Fruit fly (Drosophila melanogaster) whole organism, embryonic: ENCODE data around the gene CHOp24.

ENCODE experiments used
- Antp ChIP-seq: fragments of 200-800 bp; sonication (Bioruptor generic); optimal IDR thresholded peaks from 3 replicates; lab custom pipeline; 2016; ENCODE audit warnings: missing biosample characterization, missing genetic modification characterization
- Atf3 ChIP-seq: fragments of 200-800 bp; sonication (Bioruptor generic); optimal IDR thresholded peaks from 3 replicates; lab custom pipeline; 2016; ENCODE audit warnings: missing biosample characterization, missing genetic modification characterization
- BEAF-32 ChIP-seq: fragments of 200-800 bp; sonication (Bioruptor generic); optimal IDR thresholded peaks from 3 replicates; lab custom pipeline; 2017; ENCODE audit warnings: missing biosample characterization, missing genetic modification characterization, mild to moderate bottlenecking, moderate library complexity, missing genetic modification reagents
- CG10147 ChIP-seq: fragments of 200-800 bp; sonication (Bioruptor generic); optimal IDR thresholded peaks from 2 replicates; lab custom pipeline; 2019; ENCODE audit warnings: missing biosample characterization, mild to moderate bottlenecking, missing genetic modification characterization, moderate library complexity
- CG10366 ChIP-seq: fragments of 200-800 bp; sonication (Bioruptor generic); IDR thresholded peaks from 2 replicates; pipeline ENCODE4 v1.3.6; 2022; ENCODE audit warnings: missing biosample characterization, missing genetic modification characterization
- CG11723 ChIP-seq: fragments of 200-800 bp; sonication (Bioruptor generic); optimal IDR thresholded peaks from 2 replicates; lab custom pipeline; 2017; ENCODE audit warnings: missing biosample characterization, mild to moderate bottlenecking, missing genetic modification characterization
- CG12155 ChIP-seq: fragments of 200-800 bp; sonication (Bioruptor generic); optimal IDR thresholded peaks from 3 replicates; lab custom pipeline; 2016; ENCODE audit warnings: missing biosample characterization, missing genetic modification characterization
- CG12391 ChIP-seq: fragments of 200-800 bp; sonication (Bioruptor generic); optimal IDR thresholded peaks from 3 replicates; lab custom pipeline; 2018; ENCODE audit warnings: missing biosample characterization, mild to moderate bottlenecking, missing genetic modification characterization, moderate library complexity
- CG14014 ChIP-seq: fragments of 200-800 bp; sonication (Bioruptor generic); IDR thresholded peaks from 2 replicates; pipeline ENCODE4 v1.3.6; 2022; ENCODE audit warnings: missing biosample characterization, missing genetic modification characterization
- CG1602 ChIP-seq: fragments of 200-800 bp; sonication (Bioruptor generic); optimal IDR thresholded peaks from 3 replicates; lab custom pipeline; 2016; ENCODE audit warnings: missing biosample characterization, missing genetic modification characterization
- CG17361 ChIP-seq: fragments of 200-800 bp; sonication (Bioruptor generic); IDR thresholded peaks from 3 replicates; pipeline ENCODE4 v1.3.6; 2022; ENCODE audit warnings: missing biosample characterization, missing genetic modification characterization
- CG1832 ChIP-seq: fragments of 200-800 bp; sonication (Bioruptor generic); optimal IDR thresholded peaks from 2 replicates; lab custom pipeline; 2017; ENCODE audit warnings: missing biosample characterization, mild to moderate bottlenecking, missing genetic modification characterization, inconsistent platforms
- CG18619 ChIP-seq: fragments of 200-800 bp; sonication (Bioruptor generic); optimal IDR thresholded peaks from 3 replicates; lab custom pipeline; 2017; ENCODE audit warnings: missing biosample characterization, mild to moderate bottlenecking, missing genetic modification characterization
- CG30020 ChIP-seq: fragments of 200-800 bp; optimal IDR thresholded peaks from 2 replicates; lab custom pipeline; 2019; ENCODE audit warnings: missing biosample characterization, mild to moderate bottlenecking, missing genetic modification characterization, moderate library complexity
- CG30403 ChIP-seq: fragments of 200-800 bp; sonication (Bioruptor generic); optimal IDR thresholded peaks from 3 replicates; lab custom pipeline; 2016; ENCODE audit warnings: missing biosample characterization, missing genetic modification characterization
- CG33213 ChIP-seq: fragments of 200-800 bp; sonication (Bioruptor generic); optimal IDR thresholded peaks from 3 replicates; lab custom pipeline; 2016; ENCODE audit warnings: missing biosample characterization, missing genetic modification characterization
- CG3407 ChIP-seq: fragments of 200-800 bp; sonication (Bioruptor generic); optimal IDR thresholded peaks from 2 replicates; lab custom pipeline; 2018; ENCODE audit warnings: missing biosample characterization, mild to moderate bottlenecking, missing genetic modification characterization
- CG43689 ChIP-seq: fragments of 200-800 bp; sonication (Bioruptor generic); IDR thresholded peaks from 2 replicates; pipeline ENCODE4 v1.3.6; 2022; ENCODE audit warnings: missing biosample characterization, missing genetic modification characterization
- CG4424 ChIP-seq: fragments of 200-800 bp; sonication (Bioruptor generic); optimal IDR thresholded peaks from 3 replicates; lab custom pipeline; 2016; ENCODE audit warnings: missing biosample characterization, missing genetic modification characterization
- CG4617 ChIP-seq: fragments of 200-800 bp; sonication (Bioruptor generic); optimal IDR thresholded peaks from 3 replicates; lab custom pipeline; 2016; ENCODE audit warnings: missing biosample characterization, missing genetic modification characterization, borderline replicate concordance
- CG6765 ChIP-seq: fragments of 200-800 bp; sonication (Bioruptor generic); optimal IDR thresholded peaks from 3 replicates; lab custom pipeline; 2017; ENCODE audit warnings: missing biosample characterization, mild to moderate bottlenecking, missing genetic modification characterization
- CG6854 ChIP-seq: fragments of 200-800 bp; sonication (Bioruptor generic); optimal IDR thresholded peaks from 3 replicates; lab custom pipeline; 2017; ENCODE audit warnings: missing biosample characterization, mild to moderate bottlenecking, missing genetic modification characterization
- CG7786 ChIP-seq: fragments of 200-800 bp; sonication (Bioruptor generic); optimal IDR thresholded peaks from 2 replicates; lab custom pipeline; 2016; ENCODE audit warnings: missing biosample characterization, missing genetic modification characterization
- CG8924 ChIP-seq: fragments of 200-800 bp; optimal IDR thresholded peaks from 3 replicates; lab custom pipeline; 2019; ENCODE audit warnings: missing biosample characterization, mild to moderate bottlenecking, missing genetic modification characterization, moderate library complexity
- CG9609 ChIP-seq: fragments of 200-800 bp; sonication (Bioruptor generic); optimal IDR thresholded peaks from 3 replicates; lab custom pipeline; 2016; ENCODE audit warnings: missing biosample characterization, missing genetic modification characterization
- Chrac-16 ChIP-seq: fragments of 200-800 bp; sonication (Bioruptor generic); optimal IDR thresholded peaks from 3 replicates; lab custom pipeline; 2016; ENCODE audit warnings: missing biosample characterization, missing genetic modification characterization
- D ChIP-seq, 2 experiments: fragments of 200-800 bp in 1 of 2; fragments of >200 bp in 1 of 2; sonication (Bioruptor generic) in 1 of 2; optimal IDR thresholded peaks; 2 replicates in 1 of 2; 3 replicates in 1 of 2; lab custom pipeline; 2017; ENCODE audit warnings: mild to moderate bottlenecking in 1 of 2, missing biosample characterization in 1 of 2, missing genetic modification characterization in 1 of 2, missing genetic modification reagents in 1 of 2
- Dad ChIP-seq: fragments of 200-800 bp; sonication (Bioruptor generic); optimal IDR thresholded peaks from 3 replicates; lab custom pipeline; 2016; ENCODE audit warnings: missing biosample characterization, missing genetic modification characterization
- Doc3 ChIP-seq: fragments of 200-800 bp; sonication (Bioruptor generic); IDR thresholded peaks from 3 replicates; pipeline ENCODE4 v1.3.6; 2022; ENCODE audit warnings: missing biosample characterization, missing genetic modification characterization; ENCODE audit not compliant: partially characterized antibody
- Hr3 ChIP-seq: fragments of 200-800 bp; sonication (Bioruptor generic); optimal IDR thresholded peaks from 3 replicates; lab custom pipeline; 2016; ENCODE audit warnings: missing biosample characterization, missing genetic modification characterization
- Hr51 ChIP-seq, 2 experiments: fragments of 200-800 bp; sonication (Bioruptor generic); optimal IDR thresholded peaks; 2 replicates in 1 of 2; 3 replicates in 1 of 2; lab custom pipeline; 2016 to 2018; ENCODE audit warnings: missing biosample characterization in 2 of 2, missing genetic modification characterization in 2 of 2, mild to moderate bottlenecking in 1 of 2, moderate library complexity in 1 of 2
- Hr78 ChIP-seq, 2 experiments: fragments of 200-800 bp in 1 of 2; fragments of >200 bp in 1 of 2; sonication (Bioruptor generic) in 1 of 2; optimal IDR thresholded peaks; 2 replicates each; lab custom pipeline; 2017 to 2019; ENCODE audit warnings: missing biosample characterization in 2 of 2, missing genetic modification characterization in 2 of 2, mild to moderate bottlenecking in 1 of 2, moderate library complexity in 1 of 2
- Med ChIP-seq: fragments of 200-800 bp; sonication (Bioruptor generic); peaks from one replicate; lab custom pipeline; 2016; ENCODE audit warnings: missing biosample characterization, missing genetic modification characterization, mild to moderate bottlenecking, inconsistent platforms, moderate library complexity
- Ssrp ChIP-seq: fragments of 200-800 bp; sonication (Bioruptor generic); optimal IDR thresholded peaks from 2 replicates; lab custom pipeline; 2018; ENCODE audit warnings: missing biosample characterization, mild to moderate bottlenecking, missing genetic modification characterization, moderate library complexity
- Taf1 ChIP-seq: fragments of 200-800 bp; sonication (Bioruptor generic); IDR thresholded peaks from 2 replicates; pipeline ENCODE4 v1.3.6; 2022; ENCODE audit warnings: missing biosample characterization, missing genetic modification characterization
- bbx ChIP-seq: fragments of 200-800 bp; sonication (Bioruptor generic); IDR thresholded peaks from 2 replicates; pipeline ENCODE4 v1.3.6; 2022; ENCODE audit warnings: missing biosample characterization, missing genetic modification characterization; ENCODE audit not compliant: partially characterized antibody
- chif ChIP-seq, 2 experiments: fragments of 200-800 bp; sonication (Bioruptor generic); optimal IDR thresholded peaks; 3 replicates each; lab custom pipeline; 2016; ENCODE audit warnings: missing biosample characterization in 2 of 2, missing genetic modification characterization in 2 of 2
- chn ChIP-seq: fragments of 200-800 bp; sonication (Bioruptor generic); optimal IDR thresholded peaks from 2 replicates; lab custom pipeline; 2016; ENCODE audit warnings: missing biosample characterization, missing genetic modification characterization
- dimm ChIP-seq: fragments of 200-800 bp; sonication (Bioruptor generic); IDR thresholded peaks from 2 replicates; pipeline ENCODE4 v1.3.6; 2022; ENCODE audit warnings: missing biosample characterization, missing genetic modification characterization
- dysf ChIP-seq: fragments of 200-800 bp; sonication (Bioruptor generic); IDR thresholded peaks from 3 replicates; pipeline ENCODE4 v1.3.6; 2022; ENCODE audit warnings: missing biosample characterization, missing genetic modification characterization
- hb ChIP-seq: fragments of 200-800 bp; sonication (Bioruptor generic); IDR thresholded peaks from 3 replicates; pipeline ENCODE4 v1.3.6; 2022; ENCODE audit warnings: missing biosample characterization, missing genetic modification characterization; ENCODE audit not compliant: partially characterized antibody
- kni ChIP-seq: fragments of 200-800 bp; sonication (Bioruptor generic); optimal IDR thresholded peaks from 3 replicates; lab custom pipeline; 2017; ENCODE audit warnings: mild to moderate bottlenecking, missing biosample characterization, missing genetic modification reagents, missing genetic modification characterization
- maf-S ChIP-seq: fragments of 200-800 bp; sonication (Bioruptor generic); optimal IDR thresholded peaks from 2 replicates; lab custom pipeline; 2016; ENCODE audit warnings: missing biosample characterization, missing genetic modification characterization
- mirr ChIP-seq: fragments of 200-800 bp; sonication (Bioruptor generic); optimal IDR thresholded peaks from 3 replicates; lab custom pipeline; 2018; ENCODE audit warnings: missing biosample characterization, mild to moderate bottlenecking, missing genetic modification characterization
- nerfin-1 ChIP-seq: fragments of 200-800 bp; sonication (Bioruptor generic); optimal IDR thresholded peaks from 3 replicates; lab custom pipeline; 2019; ENCODE audit warnings: missing biosample characterization, mild to moderate bottlenecking, missing genetic modification characterization, moderate library complexity
- onecut ChIP-seq: fragments of 200-800 bp; sonication (Bioruptor generic); IDR thresholded peaks from 2 replicates; pipeline ENCODE4 v1.3.6; 2022; ENCODE audit warnings: missing biosample characterization, missing genetic modification characterization
- tgo ChIP-seq: fragments of 200-800 bp; sonication (Bioruptor generic); IDR thresholded peaks from 3 replicates; pipeline ENCODE4 v1.3.6; 2022; ENCODE audit warnings: missing biosample characterization, missing genetic modification characterization
- vvl ChIP-seq: fragments of 200-800 bp; sonication (Bioruptor generic); IDR thresholded peaks from 2 replicates; pipeline ENCODE4 v1.3.6; 2022; ENCODE audit warnings: missing biosample characterization, missing genetic modification characterization
- zen ChIP-seq: fragments of 200-800 bp; sonication (Bioruptor generic); optimal IDR thresholded peaks from 3 replicates; lab custom pipeline; 2018; ENCODE audit warnings: missing biosample characterization, mild to moderate bottlenecking, missing genetic modification characterization, moderate library complexity

The CHOp24 gene

dm6 chrX:4498234-4498633 is 42.5 kb upstream of the CHOp24 start (continued):
- TF ChIP-seq CG12391 (peak; percentile 45), CG43689 (no peak), CG30020 (tag; lab: Kevin White, UChicago) (no peak), Med (peak; percentile 83), onecut (GFP tag; lab: Robert Waterston, UW) (peak; percentile 41; the same call in 1 of the 2 replicates), Hr51 (GFP tag; optimal IDR thresholded peaks at IDR 0.05; lab: Kevin White, UChicago) (peak in 1 of 2 experiments; percentile 26), CG10366 (GFP tag; lab: Robert Waterston, UW) (peak; percentile 31; the same call in 1 of the 2 replicates), CG11723 (GFP tag; lab: Kevin White, UChicago) (no peak), CG30403 (GFP tag; lab: Kevin White, UChicago) (peak; percentile 26), CG18619 (GFP tag; lab: Kevin White, UChicago) (no peak), CG17361 (GFP tag; lab: Robert Waterston, UW) (peak; percentile 38; the same call in 1 of the 3 replicates), CG1832 (GFP tag; lab: Kevin White, UChicago) (no peak), CG9609 (no peak), CG10147 (no peak), CG8924 (tag; lab: Kevin White, UChicago) (peak; percentile 12), hb (GFP tag; lab: Robert Waterston, UW) (no peak), vvl (peak; percentile 51; the same call in 1 of the 2 replicates), bbx (no peak), Ssrp (tag; lab: Kevin White, UChicago) (peak; percentile 31), CG3407 (GFP tag; lab: Kevin White, UChicago) (peak; percentile 23), maf-S (peak; percentile 15), CG33213 (no peak), Atf3 (GFP tag; lab: Kevin White, UChicago) (no peak), dysf (GFP tag; lab: Robert Waterston, UW) (0 out of 3 replicates have a peak, but pooled peaks have one; percentile 4), CG1602 (GFP tag; lab: Kevin White, UChicago) (peak; percentile 22), chn (GFP tag; lab: Kevin White, UChicago) (peak; percentile 1), Hr78 (GFP tag; optimal IDR thresholded peaks at IDR 0.05; lab: Kevin White, UChicago) (no peak), dimm (no peak), D (optimal IDR thresholded peaks at IDR 0.05; lab: Kevin White, UChicago) (no peak), D (GFP tag; optimal IDR thresholded peaks at IDR 0.05; lab: Kevin White, UChicago) (peak; percentile 58), kni (no peak), CG4424 (GFP tag; lab: Kevin White, UChicago) (peak; percentile 38), Taf1 (GFP tag; lab: Robert Waterston, UW) (no peak), Dad (GFP tag; lab: Kevin White, UChicago) (no peak), CG4617 (no peak), Hr3 (GFP tag; lab: Kevin White, UChicago) (peak; percentile 9), Doc3 (GFP tag; lab: Robert Waterston, UW) (no peak), tgo (GFP tag; lab: Robert Waterston, UW) (0 out of 3 replicates have a peak, but pooled peaks have one; percentile 29), BEAF-32 (GFP tag; lab: Kevin White, UChicago) (no peak), Chrac-16 (GFP tag; lab: Kevin White, UChicago) (peak; percentile 32), Antp (GFP tag; lab: Kevin White, UChicago) (peak; percentile 41), CG14014 (GFP tag; lab: Robert Waterston, UW) (no peak), CG6854 (GFP tag; lab: Kevin White, UChicago) (no peak), CG12155 (GFP tag; lab: Kevin White, UChicago) (no peak), CG6765 (GFP tag; lab: Kevin White, UChicago) (no peak), zen (tag; lab: Kevin White, UChicago) (peak; percentile 18), mirr (no peak), CG7786 (peak; percentile 4), nerfin-1 (tag; lab: Kevin White, UChicago) (peak; percentile 49), chif (GFP tag; optimal IDR thresholded peaks at IDR 0.05; lab: Kevin White, UChicago) (peak; percentile 43 to 47)
